Fruit fly (Drosophila melanogaster) whole organism, prepupa: ENCODE measurements around the gene CG15544.

ENCODE experiments used
- CG11902 ChIP-seq: fragments of 200-800 bp; sonication (Bioruptor generic); optimal IDR thresholded peaks from 3 replicates; lab custom pipeline; 2016; ENCODE audit warnings: missing biosample characterization, missing genetic modification characterization
- CG16779 ChIP-seq: fragments of 200-800 bp; sonication (Bioruptor generic); optimal IDR thresholded peaks from 3 replicates; lab custom pipeline; 2017; ENCODE audit warnings: missing biosample characterization, mild to moderate bottlenecking, missing genetic modification characterization
- CG6854 ChIP-seq: fragments of 200-800 bp; sonication (Bioruptor generic); optimal IDR thresholded peaks from 2 replicates; lab custom pipeline; 2017; ENCODE audit warnings: missing biosample characterization, mild to moderate bottlenecking, missing genetic modification characterization
- CG7368 ChIP-seq: fragments of 200-800 bp; sonication (Bioruptor generic); optimal IDR thresholded peaks from 3 replicates; lab custom pipeline; 2016; ENCODE audit warnings: missing biosample characterization, missing genetic modification characterization
- CG9139 ChIP-seq: fragments of 200-800 bp; sonication (Bioruptor generic); optimal IDR thresholded peaks from 3 replicates; lab custom pipeline; 2017; ENCODE audit warnings: missing biosample characterization, mild to moderate bottlenecking, missing genetic modification characterization
- Eip93F ChIP-seq: fragments of 200-800 bp; sonication (Bioruptor generic); optimal IDR thresholded peaks from 2 replicates; lab custom pipeline; 2016; ENCODE audit warnings: missing biosample characterization, mild to moderate bottlenecking, missing genetic modification characterization
- Hr39 ChIP-seq: fragments of 200-800 bp; sonication (Bioruptor generic); optimal IDR thresholded peaks from 2 replicates; lab custom pipeline; 2016; ENCODE audit warnings: missing biosample characterization, missing genetic modification characterization
- achi ChIP-seq: fragments of 200-800 bp; sonication (Bioruptor generic); optimal IDR thresholded peaks from 3 replicates; lab custom pipeline; 2016; ENCODE audit warnings: missing biosample characterization, missing genetic modification characterization
- dac ChIP-seq: fragments of 200-800 bp; sonication (Bioruptor generic); optimal IDR thresholded peaks from 2 replicates; lab custom pipeline; 2017; ENCODE audit warnings: missing biosample characterization, mild to moderate bottlenecking, missing genetic modification characterization
- salr ChIP-seq, 2 experiments: fragments of 200-800 bp; sonication (Bioruptor generic); optimal IDR thresholded peaks; 3 replicates each; lab custom pipeline; 2016 to 2018; ENCODE audit warnings: missing biosample characterization in 2 of 2, missing genetic modification characterization in 2 of 2, mild to moderate bottlenecking in 1 of 2
- svp ChIP-seq: fragments of 200-800 bp; sonication (Bioruptor generic); peaks from one replicate; lab custom pipeline; 2016; ENCODE audit warnings: missing biosample characterization, missing genetic modification characterization

dm6 chr3R:30878105-30878504, 50.5 kb downstream of the CG15544 start:
- TF ChIP-seq achi (GFP tag; lab: Kevin White, UChicago), result no peak
- TF ChIP-seq dac, result no peak
- no peak for TF ChIP-seq CG7368 (GFP tag; lab: Kevin White, UChicago)
- no peak for TF ChIP-seq CG6854 (GFP tag; lab: Kevin White, UChicago)
- no peak for TF ChIP-seq svp (GFP tag; lab: Kevin White, UChicago)
- no peak for TF ChIP-seq CG9139 (GFP tag; lab: Kevin White, UChicago)
- TF ChIP-seq CG11902 (GFP tag; lab: Kevin White, UChicago), result no peak
- TF ChIP-seq salr (GFP tag; optimal IDR thresholded peaks at IDR 0.05; lab: Kevin White, UChicago), result no peak
- no peak for TF ChIP-seq CG16779 (tag; lab: Kevin White, UChicago)
- TF ChIP-seq Hr39 (GFP tag; lab: Kevin White, UChicago), result no peak
- TF ChIP-seq Eip93F (GFP tag; lab: Kevin White, UChicago), result no peak
